Fruit fly (Drosophila melanogaster) whole organism, embryonic: ENCODE results near the gene CG13455.

ENCODE experiments used
- CG13287 ChIP-seq: fragments of 200-800 bp; sonication (Bioruptor generic); IDR thresholded peaks from 2 replicates; pipeline ENCODE4 v1.3.6; 2022; ENCODE audit warnings: missing biosample characterization, missing genetic modification characterization; ENCODE audit not compliant: partially characterized antibody
- CG16779 ChIP-seq: fragments of 200-800 bp; sonication (Bioruptor generic); IDR thresholded peaks from 2 replicates; pipeline ENCODE4 v1.3.6; 2022; ENCODE audit warnings: missing biosample characterization, missing genetic modification characterization
- CG16815 ChIP-seq: fragments of 200-800 bp; sonication (Bioruptor generic); optimal IDR thresholded peaks from 3 replicates; lab custom pipeline; 2017; ENCODE audit warnings: missing biosample characterization, mild to moderate bottlenecking, missing genetic modification characterization
- CG17829 ChIP-seq: fragments of 200-800 bp; optimal IDR thresholded peaks from 2 replicates; lab custom pipeline; 2019; ENCODE audit warnings: missing biosample characterization, mild to moderate bottlenecking, missing genetic modification characterization, moderate library complexity
- CG1792 ChIP-seq: fragments of 200-800 bp; sonication (Bioruptor generic); optimal IDR thresholded peaks from 2 replicates; lab custom pipeline; 2016; ENCODE audit warnings: missing biosample characterization, missing genetic modification characterization
- CG2875 ChIP-seq: fragments of 200-800 bp; sonication (Bioruptor generic); optimal IDR thresholded peaks from 2 replicates; lab custom pipeline; 2017; ENCODE audit warnings: missing biosample characterization, mild to moderate bottlenecking, missing genetic modification characterization, missing genetic modification reagents
- CG32772 ChIP-seq: fragments of 200-800 bp; sonication (Bioruptor generic); IDR thresholded peaks from 2 replicates; pipeline ENCODE4 v1.3.6; 2022; ENCODE audit warnings: missing biosample characterization, missing genetic modification characterization
- CG4820 ChIP-seq: fragments of 200-800 bp; sonication (Bioruptor generic); optimal IDR thresholded peaks from 3 replicates; lab custom pipeline; 2016; ENCODE audit warnings: missing biosample characterization, missing genetic modification characterization
- CG7372 ChIP-seq: fragments of 200-800 bp; sonication (Bioruptor generic); IDR thresholded peaks from 2 replicates; pipeline ENCODE4 v1.3.6; 2022; ENCODE audit warnings: missing biosample characterization, missing genetic modification characterization
- CG9876 ChIP-seq: fragments of 200-800 bp; sonication (Bioruptor generic); optimal IDR thresholded peaks from 2 replicates; lab custom pipeline; 2016; ENCODE audit warnings: missing biosample characterization, missing genetic modification characterization
- CG9932 ChIP-seq: fragments of 200-800 bp; sonication (Bioruptor generic); IDR thresholded peaks from 2 replicates; pipeline ENCODE4 v1.3.6; 2022; ENCODE audit warnings: missing biosample characterization, missing genetic modification characterization
- CTCF ChIP-seq: fragments of 200-800 bp; sonication (Bioruptor generic); optimal IDR thresholded peaks from 2 replicates; lab custom pipeline; 2017; ENCODE audit warnings: missing biosample characterization, mild to moderate bottlenecking, missing genetic modification characterization, moderate library complexity
- Dad ChIP-seq: fragments of 200-800 bp; sonication (Bioruptor generic); optimal IDR thresholded peaks from 3 replicates; lab custom pipeline; 2016; ENCODE audit warnings: missing biosample characterization, missing genetic modification characterization
- Dip3 ChIP-seq: fragments of 200-800 bp; sonication (Bioruptor generic); optimal IDR thresholded peaks from 3 replicates; lab custom pipeline; 2016; ENCODE audit warnings: missing biosample characterization, missing genetic modification characterization
- Fer3 ChIP-seq: fragments of 200-800 bp; sonication (Bioruptor generic); optimal IDR thresholded peaks from 2 replicates; lab custom pipeline; 2018; ENCODE audit warnings: missing biosample characterization, mild to moderate bottlenecking, missing genetic modification characterization, moderate library complexity
- H15 ChIP-seq: fragments of 200-800 bp; sonication (Bioruptor generic); IDR thresholded peaks from 3 replicates; pipeline ENCODE4 v1.3.6; 2022; ENCODE audit warnings: missing biosample characterization, missing genetic modification characterization
- Hsf ChIP-seq: fragments of 200-800 bp; sonication (Bioruptor generic); optimal IDR thresholded peaks from 3 replicates; lab custom pipeline; 2016; ENCODE audit warnings: missing biosample characterization, missing genetic modification characterization
- Max ChIP-seq: fragments of 200-800 bp; sonication (Bioruptor generic); optimal IDR thresholded peaks from 2 replicates; lab custom pipeline; 2016; ENCODE audit warnings: missing biosample characterization, mild to moderate bottlenecking, missing genetic modification characterization
- Meics ChIP-seq: fragments of 200-800 bp; sonication (Bioruptor generic); optimal IDR thresholded peaks from 2 replicates; lab custom pipeline; 2017; ENCODE audit warnings: missing biosample characterization, mild to moderate bottlenecking, missing genetic modification characterization
- NC2α ChIP-seq: fragments of 200-800 bp; sonication (Bioruptor generic); optimal IDR thresholded peaks from 2 replicates; lab custom pipeline; 2016; ENCODE audit warnings: missing biosample characterization, missing genetic modification characterization
- Oli ChIP-seq: fragments of 200-800 bp; sonication (Bioruptor generic); optimal IDR thresholded peaks from 2 replicates; lab custom pipeline; 2018; ENCODE audit warnings: missing biosample characterization, mild to moderate bottlenecking, missing genetic modification characterization, moderate library complexity
- Rfx ChIP-seq: fragments of 200-800 bp; sonication (Bioruptor generic); IDR thresholded peaks from 2 replicates; pipeline ENCODE4 v1.3.6; 2022; ENCODE audit warnings: missing biosample characterization, missing genetic modification characterization
- Rx ChIP-seq: fragments of 200-800 bp; sonication (Bioruptor generic); IDR thresholded peaks from 2 replicates; pipeline ENCODE4 v1.3.6; 2022; ENCODE audit warnings: missing biosample characterization, missing genetic modification characterization
- Scr ChIP-seq: fragments of 200-800 bp; sonication (Bioruptor generic); IDR thresholded peaks from 2 replicates; pipeline ENCODE4 v1.3.6; 2022; ENCODE audit warnings: missing biosample characterization, missing genetic modification characterization; ENCODE audit not compliant: partially characterized antibody
- Sry-δ ChIP-seq: fragments of 200-800 bp; sonication (Bioruptor generic); optimal IDR thresholded peaks from 2 replicates; lab custom pipeline; 2016; ENCODE audit warnings: missing biosample characterization, missing genetic modification characterization
- ap ChIP-seq: fragments of 200-800 bp; sonication (Bioruptor generic); IDR thresholded peaks from 2 replicates; pipeline ENCODE4 v1.3.6; 2022; ENCODE audit warnings: missing biosample characterization, missing genetic modification characterization
- bab2 ChIP-seq: fragments of 200-800 bp; sonication (Bioruptor generic); optimal IDR thresholded peaks from 2 replicates; lab custom pipeline; 2016; ENCODE audit warnings: missing biosample characterization, missing genetic modification characterization
- cato ChIP-seq: fragments of 200-800 bp; sonication (Bioruptor generic); optimal IDR thresholded peaks from 2 replicates; lab custom pipeline; 2016; ENCODE audit warnings: missing biosample characterization, missing genetic modification characterization, borderline replicate concordance
- chif ChIP-seq, 2 experiments: fragments of 200-800 bp; sonication (Bioruptor generic); optimal IDR thresholded peaks; 3 replicates each; lab custom pipeline; 2016; ENCODE audit warnings: missing biosample characterization in 2 of 2, missing genetic modification characterization in 2 of 2
- dan ChIP-seq: fragments of 200-800 bp; sonication (Bioruptor generic); IDR thresholded peaks from 2 replicates; pipeline ENCODE4 v1.3.6; 2022; ENCODE audit warnings: missing biosample characterization, missing genetic modification characterization
- disco-r ChIP-seq: fragments of 200-800 bp; sonication (Bioruptor generic); optimal IDR thresholded peaks from 2 replicates; lab custom pipeline; 2016; ENCODE audit warnings: missing biosample characterization, missing genetic modification characterization
- ewg ChIP-seq: fragments of 200-800 bp; sonication (Bioruptor generic); optimal IDR thresholded peaks from 3 replicates; lab custom pipeline; 2017; ENCODE audit warnings: mild to moderate bottlenecking, missing biosample characterization, missing genetic modification reagents, missing genetic modification characterization
- gcm ChIP-seq: fragments of 200-800 bp; sonication (Bioruptor generic); optimal IDR thresholded peaks from 2 replicates; lab custom pipeline; 2019; ENCODE audit warnings: missing biosample characterization, mild to moderate bottlenecking, missing genetic modification characterization, moderate library complexity
- jigr1 ChIP-seq: fragments of 200-800 bp; sonication (Bioruptor generic); IDR thresholded peaks from 3 replicates; pipeline ENCODE4 v1.3.6; 2022; ENCODE audit warnings: missing biosample characterization, missing genetic modification characterization
- jumu ChIP-seq: fragments of 200-800 bp; sonication (Bioruptor generic); optimal IDR thresholded peaks from 3 replicates; lab custom pipeline; 2016; ENCODE audit warnings: missing biosample characterization, missing genetic modification characterization
- nau ChIP-seq: fragments of 200-800 bp; sonication (Bioruptor generic); optimal IDR thresholded peaks from 3 replicates; lab custom pipeline; 2017; ENCODE audit warnings: missing biosample characterization, mild to moderate bottlenecking, missing genetic modification characterization, missing genetic modification reagents
- oc ChIP-seq: fragments of 200-800 bp; sonication (Bioruptor generic); optimal IDR thresholded peaks from 2 replicates; lab custom pipeline; 2018; ENCODE audit warnings: missing biosample characterization, mild to moderate bottlenecking, missing genetic modification characterization, moderate library complexity
- odd ChIP-seq: fragments of 200-800 bp; sonication (Bioruptor generic); optimal IDR thresholded peaks from 2 replicates; lab custom pipeline; 2017; ENCODE audit warnings: missing biosample characterization, mild to moderate bottlenecking, missing genetic modification characterization
- pan ChIP-seq, 4 experiments: fragments of >200 bp in 3 of 4; fragments of 200-800 bp in 1 of 4; sonication (Bioruptor generic) in 1 of 4; optimal IDR thresholded peaks in 3 of 4; IDR thresholded peaks in 1 of 4; 2 replicates each; pipeline versions ENCODE4 v1.3.6 to Lab custom; 2017 to 2022; ENCODE audit warnings: missing biosample characterization in 2 of 4, missing genetic modification characterization in 2 of 4, mixed read lengths in 1 of 4
- prd ChIP-seq, 3 experiments: fragments of >200 bp in 2 of 3; fragments of 200-800 bp in 1 of 3; sonication (Bioruptor generic) in 1 of 3; optimal IDR thresholded peaks in 2 of 3; IDR thresholded peaks in 1 of 3; 2 replicates in 2 of 3; 3 replicates in 1 of 3; pipeline versions ENCODE4 v1.3.6 to Lab custom; 2017 to 2022; ENCODE audit warnings: missing biosample characterization in 1 of 3, missing genetic modification characterization in 1 of 3
- seq ChIP-seq: fragments of 200-800 bp; sonication (Bioruptor generic); IDR thresholded peaks from 2 replicates; pipeline ENCODE4 v1.3.6; 2022; ENCODE audit warnings: missing biosample characterization, missing genetic modification characterization
- shn ChIP-seq: fragments of 200-800 bp; sonication (Bioruptor generic); optimal IDR thresholded peaks from 3 replicates; lab custom pipeline; 2016; ENCODE audit warnings: missing biosample characterization, missing genetic modification characterization
- so ChIP-seq: fragments of 200-800 bp; sonication (Bioruptor generic); IDR thresholded peaks from 3 replicates; pipeline ENCODE4 v1.3.6; 2022; ENCODE audit warnings: missing biosample characterization, missing genetic modification characterization
- ssp ChIP-seq: fragments of 200-800 bp; sonication (Bioruptor generic); IDR thresholded peaks from 2 replicates; pipeline ENCODE4 v1.3.6; 2022; ENCODE audit warnings: missing biosample characterization, missing genetic modification characterization
- tin ChIP-seq: fragments of 200-800 bp; sonication (Bioruptor generic); optimal IDR thresholded peaks from 3 replicates; lab custom pipeline; 2016; ENCODE audit warnings: missing biosample characterization, missing genetic modification characterization
- trem ChIP-seq: fragments of 200-800 bp; optimal IDR thresholded peaks from 3 replicates; lab custom pipeline; 2019; ENCODE audit warnings: missing biosample characterization, mild to moderate bottlenecking, missing genetic modification characterization, moderate library complexity
- unpg ChIP-seq: fragments of 200-800 bp; sonication (Bioruptor generic); optimal IDR thresholded peaks from 3 replicates; lab custom pipeline; 2018; ENCODE audit warnings: missing biosample characterization, mild to moderate bottlenecking, missing genetic modification characterization, moderate library complexity
- zen ChIP-seq: fragments of 200-800 bp; sonication (Bioruptor generic); optimal IDR thresholded peaks from 3 replicates; lab custom pipeline; 2018; ENCODE audit warnings: missing biosample characterization, mild to moderate bottlenecking, missing genetic modification characterization, moderate library complexity
- zen2 ChIP-seq: fragments of 200-800 bp; sonication (Bioruptor generic); IDR thresholded peaks from 3 replicates; pipeline ENCODE4 v1.3.6; 2022; ENCODE audit warnings: missing biosample characterization, missing genetic modification characterization; ENCODE audit not compliant: partially characterized antibody

CG13455 gene

DNA sequence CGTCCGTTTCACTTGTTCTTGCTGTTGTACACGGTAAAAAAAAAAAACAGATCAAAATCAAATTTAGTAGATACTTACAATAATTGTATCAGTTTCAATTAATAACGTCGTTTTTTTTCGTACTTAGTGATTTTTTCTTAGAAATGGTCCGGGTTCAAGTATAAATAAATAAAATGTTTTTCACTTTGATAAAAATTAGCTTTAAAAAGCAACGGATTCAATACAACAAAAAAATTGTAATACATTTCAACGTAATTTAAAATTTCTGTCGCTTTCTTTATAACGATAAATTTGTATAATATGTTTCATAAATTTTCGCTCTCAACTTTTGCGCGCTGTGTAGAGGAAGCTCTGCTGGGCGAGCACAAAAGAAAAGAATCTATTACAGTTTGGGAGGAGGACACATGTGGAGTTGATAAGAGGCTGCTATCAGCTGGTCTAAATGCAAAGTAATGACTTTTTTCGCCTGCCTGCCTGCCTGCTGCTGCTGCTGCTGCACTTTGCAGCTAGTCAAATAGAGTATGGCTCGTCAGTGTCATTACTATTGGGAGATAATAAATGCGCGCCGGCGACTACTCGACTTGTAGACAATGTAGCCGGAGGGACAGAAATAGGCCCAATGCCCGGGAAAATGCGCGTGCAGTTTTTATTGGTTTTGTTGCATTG lies 41.7 kb downstream of the CG13455 start (continued):
- TF ChIP-seq CG16815 (GFP tag; lab: Kevin White, UChicago) (peak; percentile 52), Fer3 (peak; percentile 54), Rx (0 out of 2 replicates have a peak, but pooled peaks have one; percentile 10), CG9932 (GFP tag; lab: Robert Waterston, UW) (no peak), Max (GFP tag; lab: Kevin White, UChicago) (peak; percentile 55), unpg (GFP tag; lab: Kevin White, UChicago) (peak; percentile 75), CG32772 (GFP tag; lab: Robert Waterston, UW) (no peak), seq (GFP tag; lab: Robert Waterston, UW) (peak; percentile 62), ap (GFP tag; lab: Robert Waterston, UW) (no peak), H15 (GFP tag; lab: Robert Waterston, UW) (no peak), bab2 (GFP tag; lab: Kevin White, UChicago) (peak; percentile 39), so (GFP tag; lab: Robert Waterston, UW) (no peak), cato (GFP tag; lab: Kevin White, UChicago) (peak; percentile 57), zen2 (GFP tag; lab: Robert Waterston, UW) (no peak), chif (GFP tag; optimal IDR thresholded peaks at IDR 0.05; lab: Kevin White, UChicago) (peak; percentile 59 to 70), pan (optimal IDR thresholded peaks at IDR 0.05; lab: Kevin White, UChicago) (no peak), pan (GFP tag; optimal IDR thresholded peaks at IDR 0.05 in 1 of 2, IDR thresholded peaks at IDR 0.05 in 1 of 2) (peak in 1 of 2 experiments; percentile 66), Rfx (peak; percentile 59), oc (tag; lab: Kevin White, UChicago) (peak; percentile 58), odd (GFP tag; lab: Kevin White, UChicago) (peak; percentile 65), Dip3 (peak; percentile 35), prd (optimal IDR thresholded peaks at IDR 0.05; lab: Kevin White, UChicago) (no peak), prd (GFP tag; IDR thresholded peaks at IDR 0.05; lab: Robert Waterston, UW) (peak; percentile 73; the same call in 2 of the 3 replicates), gcm (peak; percentile 51), Oli (tag; lab: Kevin White, UChicago) (peak; percentile 78), zen (tag; lab: Kevin White, UChicago) (peak; percentile 74), ssp (GFP tag; lab: Robert Waterston, UW) (peak; percentile 19; the same call in 1 of the 2 replicates), Scr (GFP tag; lab: Robert Waterston, UW) (no peak), tin (GFP tag; lab: Kevin White, UChicago) (peak; percentile 48), dan (GFP tag; lab: Robert Waterston, UW) (no peak), ewg (peak; percentile 50), CG1792 (GFP tag; lab: Kevin White, UChicago) (no peak), disco-r (GFP tag; lab: Kevin White, UChicago) (peak; percentile 29), CTCF (peak; percentile 15), Hsf (GFP tag; lab: Kevin White, UChicago) (peak; percentile 67), Meics (GFP tag; lab: Kevin White, UChicago) (peak; percentile 66), CG16779 (GFP tag; lab: Robert Waterston, UW) (no peak), nau (peak; percentile 64), Dad (no peak), CG9876 (GFP tag; lab: Kevin White, UChicago) (no peak), jigr1 (no peak), CG17829 (tag; lab: Kevin White, UChicago) (peak; percentile 76), CG13287 (GFP tag; lab: Robert Waterston, UW) (no peak), CG4820 (GFP tag; lab: Kevin White, UChicago) (peak; percentile 63), Sry-δ (GFP tag; lab: Kevin White, UChicago) (peak; percentile 9), trem (tag; lab: Kevin White, UChicago) (peak; percentile 62), shn (GFP tag; lab: Kevin White, UChicago) (peak; percentile 49), CG7372 (GFP tag; lab: Robert Waterston, UW) (no peak), CG2875 (GFP tag; lab: Kevin White, UChicago) (peak; percentile 50), jumu (GFP tag; lab: Kevin White, UChicago) (peak; percentile 1), NC2α (GFP tag; lab: Kevin White, UChicago) (no peak)
